Worm (Caenorhabditis elegans) whole organism, mixed stage, embryonic: ENCODE measurements around the gene ears-2.
A peak's percentile ranks its signal among the peaks of the same experiment; 100 is the strongest.

Source experiments
- M03D4.4 ChIP-seq: sonication (generic microtip); optimal IDR thresholded peaks from 2 replicates; lab custom pipeline; 2017; ENCODE audit warnings: mild to moderate bottlenecking, missing genetic modification characterization, missing compliant biosample characterization
- bed-3 ChIP-seq: fragments of 200-800 bp; sonication (Bioruptor generic); optimal IDR thresholded peaks from 3 replicates; lab custom pipeline; 2018; ENCODE audit warnings: mild to moderate bottlenecking, missing genetic modification characterization, moderate library complexity, missing compliant biosample characterization
- blmp-1 ChIP-seq: fragments of 150-350 bp; optimal IDR thresholded peaks from 2 replicates; lab custom pipeline; 2014; ENCODE audit warnings: missing biosample characterization, missing genetic modification characterization
- ceh-39 ChIP-seq: fragments of 150-350 bp; optimal IDR thresholded peaks from 2 replicates; lab custom pipeline; 2014; ENCODE audit warnings: missing biosample characterization, missing genetic modification characterization
- ceh-43 ChIP-seq: fragments of 200-800 bp; sonication (Bioruptor generic); optimal IDR thresholded peaks from 2 replicates; lab custom pipeline; 2018; ENCODE audit warnings: mild to moderate bottlenecking, missing genetic modification characterization, moderate library complexity, missing compliant biosample characterization
- ceh-83 ChIP-seq: fragments of 200-800 bp; sonication (Bioruptor generic); optimal IDR thresholded peaks from 2 replicates; lab custom pipeline; 2018; ENCODE audit warnings: mild to moderate bottlenecking, missing genetic modification characterization, missing compliant biosample characterization
- ces-1 ChIP-seq: fragments of 150-350 bp; optimal IDR thresholded peaks from 2 replicates; lab custom pipeline; 2014; ENCODE audit warnings: missing biosample characterization, missing genetic modification reagents, missing genetic modification characterization
- cnd-1 ChIP-seq: fragments of 200-800 bp; sonication (Bioruptor generic); optimal IDR thresholded peaks from 2 replicates; lab custom pipeline; 2018; ENCODE audit warnings: mild to moderate bottlenecking, missing genetic modification characterization, missing compliant biosample characterization
- drap-1 ChIP-seq: fragments of 200-800 bp; sonication (Bioruptor generic); optimal IDR thresholded peaks from 3 replicates; lab custom pipeline; 2018; ENCODE audit warnings: mild to moderate bottlenecking, missing genetic modification characterization, missing compliant biosample characterization
- elt-1 ChIP-seq: sonication (generic microtip); optimal IDR thresholded peaks from 2 replicates; lab custom pipeline; 2017; ENCODE audit warnings: missing genetic modification characterization, mild to moderate bottlenecking, missing compliant biosample characterization, antibody characterized with exemption, moderate library complexity, borderline replicate concordance; ENCODE audit not compliant: insufficient read depth
- elt-3 ChIP-seq: fragments of 150-350 bp; optimal IDR thresholded peaks from 2 replicates; lab custom pipeline; 2014; ENCODE audit warnings: missing biosample characterization, missing genetic modification characterization
- flh-1 ChIP-seq: fragments of 200-800 bp; sonication (Bioruptor generic); optimal IDR thresholded peaks from 2 replicates; lab custom pipeline; 2018; ENCODE audit warnings: mild to moderate bottlenecking, missing genetic modification characterization, moderate library complexity, missing compliant biosample characterization
- ham-2 ChIP-seq: fragments of 200-800 bp; sonication (Bioruptor generic); optimal IDR thresholded peaks from 2 replicates; lab custom pipeline; 2018; ENCODE audit warnings: mild to moderate bottlenecking, missing genetic modification characterization, missing compliant biosample characterization
- hlh-1 ChIP-seq: fragments of 150-350 bp; optimal IDR thresholded peaks from 2 replicates; lab custom pipeline; 2014; ENCODE audit warnings: missing biosample characterization, missing genetic modification reagents, missing genetic modification characterization
- lin-13 ChIP-seq: fragments of 150-350 bp; optimal IDR thresholded peaks from 2 replicates; lab custom pipeline; 2014; ENCODE audit warnings: missing biosample characterization, missing genetic modification characterization
- lin-32 ChIP-seq: fragments of 200-800 bp; sonication (Bioruptor generic); optimal IDR thresholded peaks from 2 replicates; lab custom pipeline; 2018; ENCODE audit warnings: mild to moderate bottlenecking, missing genetic modification characterization, missing compliant biosample characterization
- lsy-2 ChIP-seq: fragments of 150-350 bp; optimal IDR thresholded peaks from 2 replicates; lab custom pipeline; 2014; ENCODE audit warnings: missing biosample characterization, missing genetic modification characterization
- mab-5 ChIP-seq: fragments of 150-350 bp; optimal IDR thresholded peaks from 2 replicates; lab custom pipeline; 2014; ENCODE audit warnings: missing biosample characterization, missing genetic modification characterization
- mep-1 ChIP-seq: fragments of 150-350 bp; optimal IDR thresholded peaks from 2 replicates; lab custom pipeline; 2017; ENCODE audit warnings: missing biosample characterization, missing genetic modification reagents, missing genetic modification characterization, inconsistent platforms
- mls-2 ChIP-seq: sonication (generic microtip); optimal IDR thresholded peaks from 2 replicates; lab custom pipeline; 2016; ENCODE audit warnings: mild to moderate bottlenecking, missing genetic modification characterization, moderate library complexity, missing compliant biosample characterization
- nhr-12 ChIP-seq: fragments of 150-350 bp; optimal IDR thresholded peaks from 2 replicates; lab custom pipeline; 2014; ENCODE audit warnings: missing biosample characterization, missing genetic modification characterization
- nhr-2 ChIP-seq: fragments of 150-350 bp; optimal IDR thresholded peaks from 2 replicates; lab custom pipeline; 2014; ENCODE audit warnings: missing biosample characterization, missing genetic modification characterization
- nhr-237 ChIP-seq: fragments of 150-350 bp; optimal IDR thresholded peaks from 2 replicates; lab custom pipeline; 2014; ENCODE audit warnings: missing biosample characterization, missing genetic modification characterization
- nhr-28 ChIP-seq: fragments of 150-350 bp; optimal IDR thresholded peaks from 2 replicates; lab custom pipeline; 2014; ENCODE audit warnings: missing biosample characterization, missing genetic modification characterization
- nhr-76 ChIP-seq: sonication (generic microtip); optimal IDR thresholded peaks from 2 replicates; lab custom pipeline; 2017; ENCODE audit warnings: missing biosample characterization, missing genetic modification characterization
- pha-4 ChIP-seq: fragments of 150-350 bp; optimal IDR thresholded peaks from 2 replicates; lab custom pipeline; 2018; ENCODE audit warnings: missing biosample characterization, missing genetic modification reagents, missing genetic modification characterization
- sem-2 ChIP-seq: fragments of 200-800 bp; sonication (Bioruptor generic); optimal IDR thresholded peaks from 2 replicates; lab custom pipeline; 2018; ENCODE audit warnings: mild to moderate bottlenecking, missing genetic modification characterization, missing compliant biosample characterization
- snpc-4 ChIP-seq: fragments of 150-350 bp; optimal IDR thresholded peaks from 2 replicates; lab custom pipeline; 2014; ENCODE audit warnings: missing biosample characterization, missing genetic modification characterization
- sptf-1 ChIP-seq: sonication (generic microtip); optimal IDR thresholded peaks from 2 replicates; lab custom pipeline; 2017; ENCODE audit warnings: mild to moderate bottlenecking, missing genetic modification characterization, moderate library complexity, missing compliant biosample characterization
- tbx-8 ChIP-seq: fragments of 200-800 bp; sonication (Bioruptor generic); optimal IDR thresholded peaks from 2 replicates; lab custom pipeline; 2018; ENCODE audit warnings: mild to moderate bottlenecking, missing genetic modification characterization, moderate library complexity, missing compliant biosample characterization
- unc-120 ChIP-seq: sonication (generic microtip); optimal IDR thresholded peaks from 2 replicates; lab custom pipeline; 2017; ENCODE audit warnings: missing genetic modification characterization, missing compliant biosample characterization; ENCODE audit not compliant: poor library complexity, severe bottlenecking
- unc-39 ChIP-seq: fragments of 150-350 bp; optimal IDR thresholded peaks from 2 replicates; lab custom pipeline; 2014; ENCODE audit warnings: missing biosample characterization, missing genetic modification characterization
- unc-62 ChIP-seq: fragments of 150-350 bp; optimal IDR thresholded peaks from 2 replicates; lab custom pipeline; 2014; ENCODE audit warnings: missing biosample characterization, missing genetic modification reagents, missing genetic modification characterization
- zip-8 ChIP-seq: fragments of 150-350 bp; optimal IDR thresholded peaks from 2 replicates; lab custom pipeline; 2014; ENCODE audit warnings: missing biosample characterization, missing genetic modification characterization
- ztf-11 ChIP-seq: fragments of 150-350 bp; optimal IDR thresholded peaks from 2 replicates; lab custom pipeline; 2014; ENCODE audit warnings: missing biosample characterization, missing genetic modification characterization

Gene ears-2

DNA sequence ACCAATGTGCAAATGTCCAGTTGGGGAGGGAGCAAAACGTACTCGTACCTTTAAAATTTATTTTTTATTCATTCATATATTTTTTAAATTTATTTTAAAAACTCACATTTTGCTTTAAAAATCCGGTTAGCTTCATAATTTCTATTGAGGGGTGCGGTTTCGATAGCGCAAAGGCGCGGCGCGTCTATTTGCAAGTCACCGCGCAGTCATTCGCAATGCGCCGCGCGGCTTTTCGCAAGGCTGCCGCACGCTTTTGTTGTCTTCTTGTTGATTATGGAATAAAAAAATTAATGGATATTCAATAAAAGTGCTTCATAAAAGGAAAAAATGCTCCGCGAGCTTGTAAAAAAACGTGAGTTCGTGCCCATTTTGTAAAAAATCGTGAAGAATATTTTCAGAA is at the start of gene ears-2, which contains the start of gene uncp-18:
Gene ears-2, minus strand, starts transcription at position 190 of the 400 bp plus-strand sequence.
Gene uncp-18, plus strand, starts transcription at position 282 of the 400 bp plus-strand sequence.
- TF ChIP-seq ceh-39 (tag; lab: Kevin White, UChicago) (peak; percentile 83), lsy-2 (tag; lab: Kevin White, UChicago) (peak; percentile 87), zip-8 (no peak), sptf-1 (peak; percentile 99), mab-5 (tag; lab: Kevin White, UChicago) (peak; percentile 90), mls-2 (tag; lab: Kevin White, UChicago) (peak; percentile 99), flh-1 (GFP tag; lab: Kevin White, UChicago) (peak; percentile 93), mep-1 (tag; lab: Kevin White, UChicago) (peak; percentile 96), elt-1 (peak; percentile 14), bed-3 (GFP tag; lab: Kevin White, UChicago) (peak; percentile 93), ham-2 (GFP tag; lab: Kevin White, UChicago) (peak; percentile 98), unc-39 (tag; lab: Kevin White, UChicago) (peak; percentile 76), ceh-83 (peak; percentile 98), nhr-237 (peak; percentile 91), pha-4 (tag; lab: Kevin White, UChicago) (peak; percentile 98), lin-32 (GFP tag; lab: Kevin White, UChicago) (peak; percentile 95), unc-120 (tag; lab: Kevin White, UChicago) (peak; percentile 98), elt-3 (no peak), ces-1 (GFP tag; lab: Kevin White, UChicago) (peak; percentile 87), cnd-1 (tag; lab: Kevin White, UChicago) (peak; percentile 98), unc-62 (GFP tag; lab: Kevin White, UChicago) (peak; percentile 42), sem-2 (peak; percentile 92), nhr-76 (tag; lab: Kevin White, UChicago) (peak; percentile 97), ceh-43 (GFP tag; lab: Kevin White, UChicago) (peak; percentile 96), M03D4.4 (tag; lab: Kevin White, UChicago) (peak; percentile 98), hlh-1 (tag; lab: Kevin White, UChicago) (peak; percentile 93), blmp-1 (peak; percentile 87), lin-13 (peak; percentile 97), tbx-8 (GFP tag; lab: Kevin White, UChicago) (peak; percentile 92), ztf-11 (tag; lab: Kevin White, UChicago) (peak; percentile 95), nhr-28 (tag; lab: Kevin White, UChicago) (no peak), nhr-12 (tag; lab: Kevin White, UChicago) (peak; percentile 96), nhr-2 (tag; lab: Kevin White, UChicago) (peak; percentile 58), drap-1 (GFP tag; lab: Kevin White, UChicago) (peak; percentile 97), snpc-4 (tag; lab: Kevin White, UChicago) (no peak)

DNA sequence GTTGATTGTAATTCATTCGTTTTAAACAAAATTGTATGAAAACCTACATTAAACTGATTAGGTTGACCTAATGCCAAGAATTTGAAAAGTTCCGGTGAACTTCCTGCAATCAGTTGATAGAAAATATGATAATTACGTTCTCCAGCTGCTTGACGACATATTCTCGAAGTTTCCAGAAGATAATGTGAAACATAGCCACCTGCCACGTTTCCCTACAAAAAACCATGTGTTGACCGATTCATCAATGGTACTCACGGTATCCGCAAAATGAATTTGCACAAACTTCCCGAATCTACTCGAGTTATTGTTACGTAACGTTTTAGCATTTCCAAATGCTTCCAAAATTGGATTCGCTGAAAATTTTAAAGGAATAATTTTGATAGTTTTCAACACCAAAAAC is 48.1 kb upstream of the ears-2 start:
- no peak for TF ChIP-seq nhr-2 (tag; lab: Kevin White, UChicago)
- TF ChIP-seq flh-1 (GFP tag; lab: Kevin White, UChicago) = no peak
- no peak for TF ChIP-seq drap-1 (GFP tag; lab: Kevin White, UChicago)
- no peak for TF ChIP-seq nhr-12 (tag; lab: Kevin White, UChicago)
- no peak for TF ChIP-seq M03D4.4 (tag; lab: Kevin White, UChicago)
- TF ChIP-seq mep-1 (tag; lab: Kevin White, UChicago) = no peak
- TF ChIP-seq lin-32 (GFP tag; lab: Kevin White, UChicago) = no peak
- TF ChIP-seq mls-2 (tag; lab: Kevin White, UChicago) = no peak
- TF ChIP-seq mab-5 (tag; lab: Kevin White, UChicago) = no peak
- TF ChIP-seq sptf-1 = no peak
- TF ChIP-seq lin-13 = no peak

DNA sequence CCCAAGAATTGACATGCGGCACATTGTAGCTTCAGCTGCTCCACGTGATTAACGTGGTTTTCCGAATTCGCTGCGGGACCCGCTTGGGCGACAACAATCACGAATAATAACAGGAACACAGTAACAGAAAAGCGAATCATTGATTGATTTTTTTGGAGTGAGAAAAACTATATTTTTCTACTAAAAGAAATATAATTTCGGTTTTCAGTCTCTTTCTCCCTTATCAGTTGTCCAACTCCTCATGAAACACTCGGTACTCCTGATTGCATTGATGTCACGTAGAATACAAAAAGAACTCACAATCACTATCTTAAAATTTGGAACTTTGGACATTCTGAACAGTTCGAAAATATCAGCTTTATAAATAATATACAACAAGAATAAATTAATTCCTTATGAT is 38.6 kb upstream of the ears-2 start, which contains the start of gene Y66H1A.5:
Gene Y66H1A.5, minus strand, starts transcription at position 265 of the 400 bp plus-strand sequence.
- no peak for TF ChIP-seq blmp-1
- no peak for TF ChIP-seq nhr-237
- no peak for TF ChIP-seq lsy-2 (tag; lab: Kevin White, UChicago)
- TF ChIP-seq lin-13 = no peak
- no peak for TF ChIP-seq nhr-2 (tag; lab: Kevin White, UChicago)
- no peak for TF ChIP-seq ham-2 (GFP tag; lab: Kevin White, UChicago)
- TF ChIP-seq unc-39 (tag; lab: Kevin White, UChicago) = no peak
- TF ChIP-seq elt-1 = no peak
